Fruit fly (Drosophila melanogaster) whole organism, adult: ENCODE measurements around the gene Appl.

Source experiments
- CG5204 ChIP-seq: fragments of 200-800 bp; sonication (Bioruptor generic); optimal IDR thresholded peaks from 2 replicates; lab custom pipeline; 2016; ENCODE audit warnings: missing biosample characterization, missing genetic modification characterization
- Clk ChIP-seq: fragments of 200-800 bp; sonication (Bioruptor generic); optimal IDR thresholded peaks from 2 replicates; lab custom pipeline; 2017; ENCODE audit warnings: missing biosample characterization, missing genetic modification characterization
- cnc ChIP-seq, 2 experiments: fragments of >200 bp; optimal IDR thresholded peaks; 2 replicates each; lab custom pipeline; 2017
- kay ChIP-seq: fragments of 200-800 bp; sonication (Bioruptor generic); peaks from one replicate; lab custom pipeline; 2016; ENCODE audit warnings: missing biosample characterization, missing genetic modification characterization, borderline replicate concordance
- ovo ChIP-seq: fragments of 200-800 bp; sonication (Bioruptor generic); optimal IDR thresholded peaks from 2 replicates; lab custom pipeline; 2016; ENCODE audit warnings: missing biosample characterization, missing genetic modification characterization
- pad ChIP-seq: fragments of 200-800 bp; sonication (Bioruptor generic); optimal IDR thresholded peaks from 3 replicates; lab custom pipeline; 2017; ENCODE audit warnings: missing biosample characterization, missing genetic modification characterization, mild to moderate bottlenecking, moderate library complexity, missing genetic modification reagents

dm6 chrX:523179-523851, 7.0 kb upstream of the Appl start, which contains the start of gene elav:
- peak; percentile 92 for TF ChIP-seq pad (GFP tag; lab: Kevin White, UChicago)
- TF ChIP-seq Clk (GFP tag; lab: Kevin White, UChicago), result peak; percentile 83
- TF ChIP-seq kay (GFP tag; lab: Kevin White, UChicago), result peak; percentile 56
- TF ChIP-seq ovo (GFP tag; lab: Kevin White, UChicago), result peak; percentile 96
- TF ChIP-seq cnc (optimal IDR thresholded peaks at IDR 0.05; lab: Kevin White, UChicago), result no peak
- TF ChIP-seq CG5204, result peak; percentile 96
